Fruit fly (Drosophila melanogaster) whole organism, wandering third instar larva: ENCODE data around the gene CG14075.
A peak's percentile ranks its signal among the peaks of the same experiment; 100 is the strongest.

Experiments
- CG32264 ChIP-seq: fragments of 200-800 bp; sonication (Bioruptor generic); optimal IDR thresholded peaks from 2 replicates; lab custom pipeline; 2016; ENCODE audit warnings: missing biosample characterization, missing genetic modification characterization
- Dfd ChIP-seq: fragments of >200 bp; optimal IDR thresholded peaks from 2 replicates; lab custom pipeline; 2017; ENCODE audit warnings: missing biosample characterization, missing genetic modification characterization
- Dif ChIP-seq: fragments of 200-275, 200-300 bp; sonication (Bioruptor generic); optimal IDR thresholded peaks from 2 replicates; lab custom pipeline; 2018; ENCODE audit warnings: missing biosample characterization, missing genetic modification characterization; ENCODE audit not compliant: partially characterized antibody
- GATAd ChIP-seq: sonication (Bioruptor generic); optimal IDR thresholded peaks from 2 replicates; lab custom pipeline; 2016; ENCODE audit warnings: missing biosample characterization, missing genetic modification characterization
- HLH106 ChIP-seq: fragments of 200-800 bp; optimal IDR thresholded peaks from 3 replicates; lab custom pipeline; 2019; ENCODE audit warnings: missing biosample characterization, mild to moderate bottlenecking, missing genetic modification characterization, moderate library complexity
- Hnf4 ChIP-seq: fragments of 200-800 bp; sonication (Bioruptor generic); optimal IDR thresholded peaks from 2 replicates; lab custom pipeline; 2016; ENCODE audit warnings: missing biosample characterization, mild to moderate bottlenecking, missing genetic modification characterization
- Hr78 ChIP-seq: fragments of >200 bp; optimal IDR thresholded peaks from 2 replicates; lab custom pipeline; 2017; ENCODE audit warnings: missing biosample characterization, missing genetic modification characterization
- Hr83 ChIP-seq: fragments of 200-300 bp; sonication (Bioruptor generic); optimal IDR thresholded peaks from 2 replicates; lab custom pipeline; 2016; ENCODE audit warnings: missing biosample characterization, mild to moderate bottlenecking, missing genetic modification characterization, moderate library complexity; ENCODE audit not compliant: poor library complexity, severe bottlenecking
- Jra ChIP-seq: sonication (Bioruptor generic); optimal IDR thresholded peaks from 2 replicates; lab custom pipeline; 2016; ENCODE audit warnings: missing biosample characterization, missing genetic modification characterization
- Mio ChIP-seq: sonication (Bioruptor generic); optimal IDR thresholded peaks from 2 replicates; lab custom pipeline; 2016; ENCODE audit warnings: missing biosample characterization, missing genetic modification characterization
- Myc ChIP-seq: fragments of >200 bp; optimal IDR thresholded peaks from 2 replicates; lab custom pipeline; 2017
- N ChIP-seq: fragments of >200 bp; optimal IDR thresholded peaks from 2 replicates; lab custom pipeline; 2018; ENCODE audit warnings: missing biosample characterization, missing external identifiers, missing genetic modification characterization
- OdsH ChIP-seq: fragments of 200-800 bp; sonication (Bioruptor generic); optimal IDR thresholded peaks from 2 replicates; lab custom pipeline; 2016; ENCODE audit warnings: missing biosample characterization, mild to moderate bottlenecking, missing genetic modification characterization
- Rel ChIP-seq, 2 experiments: fragments of 200-800 bp; sonication (Bioruptor generic) in 1 of 2; optimal IDR thresholded peaks; 2 replicates in 1 of 2; 3 replicates in 1 of 2; lab custom pipeline; 2016 to 2019; ENCODE audit warnings: mild to moderate bottlenecking in 2 of 2, missing biosample characterization in 2 of 2, missing genetic modification characterization in 2 of 2, moderate library complexity in 1 of 2
- Sp1 ChIP-seq: fragments of 200-800 bp; sonication (Bioruptor generic); optimal IDR thresholded peaks from 3 replicates; lab custom pipeline; 2019; ENCODE audit warnings: missing biosample characterization, mild to moderate bottlenecking, missing genetic modification characterization, moderate library complexity
- Vsx2 ChIP-seq: fragments of 200-300, 225-300 bp; sonication (Bioruptor generic); optimal IDR thresholded peaks from 2 replicates; lab custom pipeline; 2018; ENCODE audit warnings: missing biosample characterization, missing genetic modification characterization; ENCODE audit not compliant: partially characterized antibody
- br ChIP-seq: fragments of 200-800 bp; sonication (Bioruptor generic); optimal IDR thresholded peaks from 2 replicates; lab custom pipeline; 2016; ENCODE audit warnings: missing biosample characterization, missing genetic modification characterization
- brk ChIP-seq: fragments of 200-800 bp; sonication (Bioruptor generic); optimal IDR thresholded peaks from 2 replicates; lab custom pipeline; 2016; ENCODE audit warnings: missing biosample characterization, mild to moderate bottlenecking, missing genetic modification characterization
- dl ChIP-seq, 2 experiments: fragments of 175-275, 200-275 bp in 1 of 2; fragments of 200-275 bp in 1 of 2; sonication (Bioruptor generic); optimal IDR thresholded peaks; lab custom pipeline; 2018; ENCODE audit warnings: mild to moderate bottlenecking in 2 of 2, missing biosample characterization in 2 of 2, missing genetic modification characterization in 2 of 2, moderate library complexity in 2 of 2; ENCODE audit not compliant: partially characterized antibody in 2 of 2, insufficient read depth in 1 of 2
- dmrt93B ChIP-seq: fragments of 200-800 bp; sonication (Bioruptor generic); optimal IDR thresholded peaks from 2 replicates; lab custom pipeline; 2018; ENCODE audit warnings: missing biosample characterization, mild to moderate bottlenecking, missing genetic modification characterization
- dsf ChIP-seq: sonication (Bioruptor generic); optimal IDR thresholded peaks from 2 replicates; lab custom pipeline; 2016; ENCODE audit warnings: missing biosample characterization, missing genetic modification characterization, borderline replicate concordance
- ey ChIP-seq: fragments of 200-800 bp; sonication (Bioruptor generic); optimal IDR thresholded peaks from 2 replicates; lab custom pipeline; 2016; ENCODE audit warnings: missing biosample characterization, missing genetic modification characterization
- foxo ChIP-seq, 2 experiments: fragments of 200-800 bp; sonication (Bioruptor generic); optimal IDR thresholded peaks; 2 replicates in 1 of 2; 3 replicates in 1 of 2; lab custom pipeline; 2016 to 2017; ENCODE audit warnings: missing biosample characterization in 2 of 2, missing genetic modification characterization in 2 of 2
- fru ChIP-seq: fragments of 200-800 bp; sonication (Bioruptor generic); optimal IDR thresholded peaks from 3 replicates; lab custom pipeline; 2016; ENCODE audit warnings: missing biosample characterization, mild to moderate bottlenecking, missing genetic modification characterization
- h ChIP-seq: fragments of 200-800 bp; sonication (Bioruptor generic); optimal IDR thresholded peaks from 3 replicates; lab custom pipeline; 2016; ENCODE audit warnings: missing biosample characterization, mild to moderate bottlenecking, missing genetic modification characterization
- jim ChIP-seq: fragments of 175-275, 200-325 bp; sonication (Bioruptor generic); optimal IDR thresholded peaks from 2 replicates; lab custom pipeline; 2016; ENCODE audit warnings: missing biosample characterization, mild to moderate bottlenecking, missing genetic modification characterization
- lola ChIP-seq: fragments of >200 bp; optimal IDR thresholded peaks from 2 replicates; lab custom pipeline; 2017; ENCODE audit warnings: missing biosample characterization, missing genetic modification characterization
- pan ChIP-seq: fragments of >200 bp; optimal IDR thresholded peaks from 2 replicates; lab custom pipeline; 2017
- psq ChIP-seq: fragments of 200-800 bp; sonication (Bioruptor generic); optimal IDR thresholded peaks from 3 replicates; lab custom pipeline; 2017; ENCODE audit warnings: missing biosample characterization, mild to moderate bottlenecking, missing genetic modification characterization, moderate library complexity
- rgr ChIP-seq: fragments of 200-800 bp; sonication (Bioruptor generic); optimal IDR thresholded peaks from 3 replicates; lab custom pipeline; 2016; ENCODE audit warnings: missing biosample characterization, mild to moderate bottlenecking, missing genetic modification characterization
- sage ChIP-seq: fragments of 200-800 bp; sonication (Bioruptor generic); optimal IDR thresholded peaks from 2 replicates; lab custom pipeline; 2016; ENCODE audit warnings: missing biosample characterization, mild to moderate bottlenecking, missing genetic modification characterization
- sv ChIP-seq: fragments of 200-800 bp; sonication (Bioruptor generic); optimal IDR thresholded peaks from 3 replicates; lab custom pipeline; 2016; ENCODE audit warnings: missing biosample characterization, missing genetic modification characterization
- tai ChIP-seq: sonication (Bioruptor generic); optimal IDR thresholded peaks from 2 replicates; lab custom pipeline; 2016; ENCODE audit warnings: missing biosample characterization, missing genetic modification characterization
- usp ChIP-seq: fragments of >200 bp; optimal IDR thresholded peaks from 2 replicates; lab custom pipeline; 2017; ENCODE audit warnings: missing biosample characterization, missing genetic modification characterization
- woc ChIP-seq: sonication (Bioruptor generic); optimal IDR thresholded peaks from 2 replicates; lab custom pipeline; 2016; ENCODE audit warnings: missing biosample characterization, mild to moderate bottlenecking, missing genetic modification characterization

Gene CG14075

dm6 chr3L:19005396-19005795, 20.6 kb downstream of the CG14075 start:
- TF ChIP-seq Dfd (GFP tag; lab: Kevin White, UChicago) (peak; percentile 11), sage (GFP tag; lab: Kevin White, UChicago) (no peak)

dm6 chr3L:19011174-19011573, 26.4 kb downstream of the CG14075 start:
- TF ChIP-seq GATAd (no peak), Dif (GFP tag; lab: Kevin White, UChicago) (no peak), HLH106 (tag; lab: Kevin White, UChicago) (no peak), dl (GFP tag; optimal IDR thresholded peaks at IDR 0.05; lab: Kevin White, UChicago; ENCODE audit: insufficient read depth in 1 of 2, partially characterized antibody in 2 of 2) (no peak), ey (peak; percentile 17), dmrt93B (GFP tag; lab: Kevin White, UChicago) (no peak), fru (peak; percentile 5), Rel (GFP tag; optimal IDR thresholded peaks at IDR 0.05; lab: Kevin White, UChicago) (no peak), Rel (tag; optimal IDR thresholded peaks at IDR 0.05; lab: Kevin White, UChicago) (no peak), Hr78 (GFP tag; lab: Kevin White, UChicago) (no peak), sv (no peak), Hr83 (GFP tag; lab: Kevin White, UChicago) (no peak), Hnf4 (GFP tag; lab: Kevin White, UChicago) (no peak), psq (peak; percentile 9), tai (GFP tag; lab: Kevin White, UChicago) (no peak), Myc (lab: Kevin White, UChicago) (no peak), woc (no peak), Sp1 (GFP tag; lab: Kevin White, UChicago) (no peak), foxo (GFP tag; optimal IDR thresholded peaks at IDR 0.05; lab: Kevin White, UChicago) (peak in 1 of 2 experiments; percentile 2), N (GFP tag; lab: Kevin White, UChicago) (no peak), usp (GFP tag; lab: Kevin White, UChicago) (no peak), Mio (GFP tag; lab: Kevin White, UChicago) (no peak), br (no peak), rgr (no peak), pan (lab: Kevin White, UChicago) (no peak), dsf (GFP tag; lab: Kevin White, UChicago) (no peak), CG32264 (GFP tag; lab: Kevin White, UChicago) (no peak), OdsH (GFP tag; lab: Kevin White, UChicago) (no peak), Vsx2 (GFP tag; lab: Kevin White, UChicago) (no peak), h (no peak)

- no peak for TF ChIP-seq sage (GFP tag; lab: Kevin White, UChicago)
- TF ChIP-seq brk (GFP tag; lab: Kevin White, UChicago), result no peak
- TF ChIP-seq psq, result no peak
- no peak for TF ChIP-seq lola (GFP tag; lab: Kevin White, UChicago)
- no peak for TF ChIP-seq Jra
- no peak for TF ChIP-seq Myc (lab: Kevin White, UChicago)
- TF ChIP-seq dmrt93B (GFP tag; lab: Kevin White, UChicago), result no peak
- TF ChIP-seq br, result no peak
- TF ChIP-seq pan (lab: Kevin White, UChicago), result no peak
- no peak for TF ChIP-seq h
- TF ChIP-seq rgr, result no peak
- TF ChIP-seq Sp1 (GFP tag; lab: Kevin White, UChicago), result no peak
- TF ChIP-seq tai (GFP tag; lab: Kevin White, UChicago), result no peak
- no peak for TF ChIP-seq usp (GFP tag; lab: Kevin White, UChicago)
- no peak for TF ChIP-seq Rel (GFP tag; optimal IDR thresholded peaks at IDR 0.05; lab: Kevin White, UChicago)
- no peak for TF ChIP-seq Rel (tag; optimal IDR thresholded peaks at IDR 0.05; lab: Kevin White, UChicago)
- no peak for TF ChIP-seq Hr78 (GFP tag; lab: Kevin White, UChicago)
- no peak for TF ChIP-seq Mio (GFP tag; lab: Kevin White, UChicago)
- no peak for TF ChIP-seq Hnf4 (GFP tag; lab: Kevin White, UChicago)
- no peak for TF ChIP-seq jim (GFP tag; lab: Kevin White, UChicago)
These were observed 28.5 kb downstream of the CG14075 start for dm6 chr3L:19013086-19013752.
